Fruit fly (Drosophila melanogaster) Kc167 (cell line): ENCODE measurements around the gene Jupiter.

Experiments used
- Myc ChIP-seq: fragments of >200 bp; optimal IDR thresholded peaks from 2 replicates; lab custom pipeline; 2017; ENCODE audit warnings: missing external identifiers
- Sin3A ChIP-seq: fragments of >200 bp; optimal IDR thresholded peaks from 2 replicates; lab custom pipeline; 2018; ENCODE audit warnings: missing external identifiers
- h ChIP-seq: fragments of >200 bp; optimal IDR thresholded peaks from 3 replicates; lab custom pipeline; 2018; ENCODE audit warnings: missing external identifiers
- insv ChIP-seq: fragments of >200 bp; optimal IDR thresholded peaks from 3 replicates; lab custom pipeline; 2018; ENCODE audit warnings: missing external identifiers
- psq ChIP-seq: fragments of >200 bp; optimal IDR thresholded peaks from 2 replicates; lab custom pipeline; 2017; ENCODE audit warnings: missing external identifiers
- ttk ChIP-seq: sonication (Bioruptor generic); optimal IDR thresholded peaks from 2 replicates; lab custom pipeline; 2017; ENCODE audit warnings: missing external identifiers

DNA sequence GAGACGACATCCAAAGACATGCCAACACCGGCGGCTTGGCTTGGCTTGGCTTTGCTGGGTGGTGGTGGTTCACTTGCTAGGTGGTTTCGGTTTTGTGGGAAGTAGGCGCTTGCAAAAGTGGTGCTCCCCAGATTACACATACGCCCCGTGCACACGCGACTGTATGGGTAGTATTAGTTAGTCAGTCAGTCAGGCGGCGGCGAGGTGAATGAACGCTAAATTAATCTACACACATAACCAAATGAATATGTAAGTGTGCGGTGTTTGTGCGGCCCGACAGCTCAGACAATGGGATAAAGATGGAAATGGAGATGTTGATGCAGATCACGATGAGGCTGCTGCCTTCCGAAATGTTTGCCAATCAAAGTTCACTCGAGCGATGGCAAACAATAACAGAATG is 16.6 kb downstream of the Jupiter start:
- no peak for TF ChIP-seq h (lab: Kevin White, UChicago)
- TF ChIP-seq Sin3A = no peak
- no peak for TF ChIP-seq insv (lab: Kevin White, UChicago)
- no peak for TF ChIP-seq psq
- TF ChIP-seq ttk (lab: Kevin White, UChicago) = no peak
- TF ChIP-seq Myc (lab: Kevin White, UChicago) = no peak
